Fruit fly (Drosophila melanogaster): Measurements from ENCODE around the gene CG2082.

Gene CG2082

DNA sequence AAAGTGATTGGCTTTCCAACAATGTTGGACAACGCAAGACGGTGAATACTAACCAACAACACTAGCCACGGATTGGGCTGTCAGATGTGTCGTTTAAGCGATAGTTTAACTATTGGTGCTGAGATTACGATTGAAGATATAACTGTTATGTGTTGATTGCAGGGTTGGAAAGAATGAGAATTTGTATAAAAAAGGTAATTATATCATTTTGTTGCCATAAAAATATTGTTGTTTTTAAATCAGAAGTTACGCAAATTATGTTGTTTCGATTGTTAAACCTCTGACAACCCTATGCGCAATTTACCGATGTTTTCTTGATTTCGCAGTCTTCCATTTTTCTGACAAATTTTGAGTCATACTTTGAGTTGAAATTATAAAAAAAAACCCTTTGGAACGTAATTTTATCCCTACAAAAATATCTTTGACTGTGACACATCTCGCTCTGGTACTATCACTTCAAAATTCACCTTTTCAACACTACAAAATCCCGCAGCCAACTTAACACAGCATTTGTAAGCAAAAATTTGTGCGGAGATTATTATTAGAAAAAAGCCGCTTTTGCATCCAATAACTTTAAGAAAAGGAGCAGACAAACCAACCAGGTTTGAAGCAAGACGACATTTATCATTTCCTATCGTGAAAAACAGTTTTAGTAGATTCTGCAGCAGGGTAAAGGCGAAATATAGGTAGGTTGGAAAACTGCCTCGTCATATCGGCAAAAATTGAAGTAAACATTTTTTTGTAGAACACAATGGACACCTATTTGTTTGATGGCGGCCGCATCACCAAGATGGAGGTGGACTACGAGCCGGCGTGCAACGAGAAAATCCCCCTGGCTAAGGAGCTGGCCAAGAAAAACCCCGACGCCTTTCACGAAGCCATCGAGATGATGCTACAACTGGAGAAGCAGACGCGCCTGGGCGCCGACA, 8.4 kb upstream of the CG2082 start, which contains the start of the genes Hat1 and Rpn5 (continued):
- TF ChIP-seq mld (GFP tag; IDR thresholded peaks at IDR 0.05; ENCODE audit: partially characterized antibody) (peak; percentile 48; the same call in 1 of the 3 replicates), Taf1 (GFP tag; IDR thresholded peaks at IDR 0.05) (peak; percentile 58; the same call in 1 of the 2 replicates), Fer1 (GFP tag; optimal IDR thresholded peaks at IDR 0.05) (peak; percentile 52), twi (tag; optimal IDR thresholded peaks at IDR 0.05) (peak; percentile 61), CG4730 (GFP tag; IDR thresholded peaks at IDR 0.05) (peak; percentile 4; the same call in 1 of the 2 replicates), YL-1 (GFP tag; optimal IDR thresholded peaks at IDR 0.05) (peak; percentile 63), tup (GFP tag; optimal IDR thresholded peaks at IDR 0.05) (peak; percentile 56), CG30431 (GFP tag; optimal IDR thresholded peaks at IDR 0.05) (peak; percentile 67), ssp (GFP tag; IDR thresholded peaks at IDR 0.05) (peak; percentile 68), MTF-1 (GFP tag; optimal IDR thresholded peaks at IDR 0.05; ENCODE audit: borderline replicate concordance) (no peak), CG4360 (GFP tag; IDR thresholded peaks at IDR 0.05) (no peak), NFAT (GFP tag; IDR thresholded peaks at IDR 0.05) (peak; percentile 59; the same call in 1 of the 2 replicates), CG15514 (GFP tag; optimal IDR thresholded peaks at IDR 0.05) (peak; percentile 56), CG12155 (GFP tag; optimal IDR thresholded peaks at IDR 0.05) (peak; percentile 86), CG10267 (tag; optimal IDR thresholded peaks at IDR 0.05) (peak; percentile 97), gem (tag; optimal IDR thresholded peaks at IDR 0.05) (peak; percentile 78), CG18011 (GFP tag; optimal IDR thresholded peaks at IDR 0.05) (peak; percentile 69), rib (GFP tag; IDR thresholded peaks at IDR 0.05) (0 out of 2 replicates have a peak, but pooled peaks have one; percentile 10), gt (GFP tag; IDR thresholded peaks at IDR 0.05) (no peak), CG2678 (tag; optimal IDR thresholded peaks at IDR 0.05) (peak; percentile 80), CG10979 (tag; optimal IDR thresholded peaks at IDR 0.05) (peak; percentile 79), Dbx (GFP tag; IDR thresholded peaks at IDR 0.05) (peak; percentile 79; the same call in 2 of the 3 replicates), ap (GFP tag; IDR thresholded peaks at IDR 0.05) (no peak), zen (tag; optimal IDR thresholded peaks at IDR 0.05) (peak; percentile 83), CG3407 (GFP tag; optimal IDR thresholded peaks at IDR 0.05) (peak; percentile 59), wdn (GFP tag; IDR thresholded peaks at IDR 0.05) (no peak), CG18599 (GFP tag; optimal IDR thresholded peaks at IDR 0.05) (peak; percentile 82), BEAF-32 (GFP tag; optimal IDR thresholded peaks at IDR 0.05) (peak; percentile 90), CG42726 (GFP tag; IDR thresholded peaks at IDR 0.05; ENCODE audit: partially characterized antibody) (peak; percentile 43; the same call in 1 of the 2 replicates), CG17612 (GFP tag; IDR thresholded peaks at IDR 0.05) (no peak), CG13296 (GFP tag; optimal IDR thresholded peaks at IDR 0.05) (peak; percentile 52), CG1529 (GFP tag; optimal IDR thresholded peaks at IDR 0.05) (peak; percentile 56), CG2199 (GFP tag; IDR thresholded peaks at IDR 0.05) (no peak), repo (GFP tag; optimal IDR thresholded peaks at IDR 0.05) (peak; percentile 76), Oli (tag; optimal IDR thresholded peaks at IDR 0.05) (peak; percentile 75), CG9932 (GFP tag; IDR thresholded peaks at IDR 0.05) (peak; percentile 88), pros (GFP tag; optimal IDR thresholded peaks at IDR 0.05) (no peak), Abd-B (GFP tag; optimal IDR thresholded peaks at IDR 0.05) (peak; percentile 85), Eip74EF (GFP tag; optimal IDR thresholded peaks at IDR 0.05) (peak in 1 of 2 experiments; percentile 4), CG2712 (tag; optimal IDR thresholded peaks at IDR 0.05) (peak; percentile 82), E2f1 (GFP tag; IDR thresholded peaks at IDR 0.05) (peak; percentile 59), CG6175 (GFP tag; IDR thresholded peaks at IDR 0.05) (no peak), Dp (GFP tag; optimal IDR thresholded peaks at IDR 0.05) (peak; percentile 47), peb (GFP tag; IDR thresholded peaks at IDR 0.05) (no peak), Hmx (GFP tag; optimal IDR thresholded peaks at IDR 0.05) (peak; percentile 83), CG34422 (GFP tag; IDR thresholded peaks at IDR 0.05) (peak; percentile 36; the same call in 2 of the 3 replicates), kay (GFP tag; optimal IDR thresholded peaks at IDR 0.05) (peak; percentile 87)

All from whole organism, embryonic.